Worm (Caenorhabditis elegans) whole organism, mixed stage, embryonic: ENCODE results near the gene cdr-1.

ENCODE experiments used
- M03D4.4 ChIP-seq: sonication (generic microtip); optimal IDR thresholded peaks from 2 replicates; lab custom pipeline; 2017; ENCODE audit warnings: mild to moderate bottlenecking, missing genetic modification characterization, missing compliant biosample characterization
- blmp-1 ChIP-seq: fragments of 150-350 bp; optimal IDR thresholded peaks from 2 replicates; lab custom pipeline; 2014; ENCODE audit warnings: missing biosample characterization, missing genetic modification characterization
- ceh-43 ChIP-seq: fragments of 200-800 bp; sonication (Bioruptor generic); optimal IDR thresholded peaks from 2 replicates; lab custom pipeline; 2018; ENCODE audit warnings: mild to moderate bottlenecking, missing genetic modification characterization, moderate library complexity, missing compliant biosample characterization
- drap-1 ChIP-seq: fragments of 200-800 bp; sonication (Bioruptor generic); optimal IDR thresholded peaks from 3 replicates; lab custom pipeline; 2018; ENCODE audit warnings: mild to moderate bottlenecking, missing genetic modification characterization, missing compliant biosample characterization
- elt-1 ChIP-seq: sonication (generic microtip); optimal IDR thresholded peaks from 2 replicates; lab custom pipeline; 2017; ENCODE audit warnings: missing genetic modification characterization, mild to moderate bottlenecking, missing compliant biosample characterization, antibody characterized with exemption, moderate library complexity, borderline replicate concordance; ENCODE audit not compliant: insufficient read depth
- elt-3 ChIP-seq: fragments of 150-350 bp; optimal IDR thresholded peaks from 2 replicates; lab custom pipeline; 2014; ENCODE audit warnings: missing biosample characterization, missing genetic modification characterization
- mep-1 ChIP-seq: fragments of 150-350 bp; optimal IDR thresholded peaks from 2 replicates; lab custom pipeline; 2017; ENCODE audit warnings: missing biosample characterization, missing genetic modification reagents, missing genetic modification characterization, inconsistent platforms
- nhr-28 ChIP-seq: fragments of 150-350 bp; optimal IDR thresholded peaks from 2 replicates; lab custom pipeline; 2014; ENCODE audit warnings: missing biosample characterization, missing genetic modification characterization
- nhr-76 ChIP-seq: sonication (generic microtip); optimal IDR thresholded peaks from 2 replicates; lab custom pipeline; 2017; ENCODE audit warnings: missing biosample characterization, missing genetic modification characterization
- snpc-4 ChIP-seq: fragments of 150-350 bp; optimal IDR thresholded peaks from 2 replicates; lab custom pipeline; 2014; ENCODE audit warnings: missing biosample characterization, missing genetic modification characterization
- unc-62 ChIP-seq: fragments of 150-350 bp; optimal IDR thresholded peaks from 2 replicates; lab custom pipeline; 2014; ENCODE audit warnings: missing biosample characterization, missing genetic modification reagents, missing genetic modification characterization
- zip-8 ChIP-seq: fragments of 150-350 bp; optimal IDR thresholded peaks from 2 replicates; lab custom pipeline; 2014; ENCODE audit warnings: missing biosample characterization, missing genetic modification characterization

- TF ChIP-seq unc-62 (GFP tag; lab: Kevin White, UChicago) (no peak), nhr-28 (tag; lab: Kevin White, UChicago) (no peak), mep-1 (tag; lab: Kevin White, UChicago) (no peak), nhr-76 (tag; lab: Kevin White, UChicago) (no peak), blmp-1 (tag; lab: Kevin White, UChicago) (no peak), drap-1 (GFP tag; lab: Kevin White, UChicago) (no peak), elt-1 (tag; lab: Kevin White, UChicago) (no peak), snpc-4 (tag; lab: Kevin White, UChicago) (no peak), ceh-43 (no peak), M03D4.4 (no peak), elt-3 (tag; lab: Kevin White, UChicago) (no peak), zip-8 (tag; lab: Kevin White, UChicago) (no peak)
Measured at ce11 chrV:15884698-15885097, 36.4 kb upstream of the cdr-1 start, which contains the start of gene oac-42.
